Fruit fly (Drosophila melanogaster): ENCODE data around the gene p38c.

p38c gene

dm6 chr3R:24150103-24150502 lies at the start of gene p38c:
TSS of gene p38c (minus strand) at chr3R:24150203.
- TF ChIP-seq CG6792 (GFP tag; optimal IDR thresholded peaks at IDR 0.05): no peak
- no peak for TF ChIP-seq CG7368 (GFP tag; optimal IDR thresholded peaks at IDR 0.05)
- TF ChIP-seq Met (GFP tag; optimal IDR thresholded peaks at IDR 0.05): no peak
- TF ChIP-seq CG8632 (GFP tag; optimal IDR thresholded peaks at IDR 0.05): no peak
- no peak for TF ChIP-seq Sox102F (GFP tag; optimal IDR thresholded peaks at IDR 0.05)
- no peak for TF ChIP-seq Eip93F (GFP tag; optimal IDR thresholded peaks at IDR 0.05)
- no peak for TF ChIP-seq CG8319 (GFP tag; optimal IDR thresholded peaks at IDR 0.05)
- no peak for TF ChIP-seq CG4318 (GFP tag; optimal IDR thresholded peaks at IDR 0.05)
- TF ChIP-seq CG31627 (GFP tag; optimal IDR thresholded peaks at IDR 0.05): no peak
- TF ChIP-seq Eip78C (GFP tag): no peak
- no peak for TF ChIP-seq fd85E (GFP tag; optimal IDR thresholded peaks at IDR 0.05)
- no peak for TF ChIP-seq topi (GFP tag; optimal IDR thresholded peaks at IDR 0.05)
- no peak for TF ChIP-seq CG10669 (GFP tag; optimal IDR thresholded peaks at IDR 0.05)
- no peak for TF ChIP-seq CG34406 (GFP tag; optimal IDR thresholded peaks at IDR 0.05)
- TF ChIP-seq CG6163 (GFP tag; IDR thresholded peaks at IDR 0.05): no peak
- TF ChIP-seq Hr38 (GFP tag; optimal IDR thresholded peaks at IDR 0.05): no peak
- no peak for TF ChIP-seq CG11902 (GFP tag; optimal IDR thresholded peaks at IDR 0.05)
- TF ChIP-seq dsx (GFP tag; optimal IDR thresholded peaks at IDR 0.05; ENCODE audit: poor library complexity, severe bottlenecking): no peak

DNA sequence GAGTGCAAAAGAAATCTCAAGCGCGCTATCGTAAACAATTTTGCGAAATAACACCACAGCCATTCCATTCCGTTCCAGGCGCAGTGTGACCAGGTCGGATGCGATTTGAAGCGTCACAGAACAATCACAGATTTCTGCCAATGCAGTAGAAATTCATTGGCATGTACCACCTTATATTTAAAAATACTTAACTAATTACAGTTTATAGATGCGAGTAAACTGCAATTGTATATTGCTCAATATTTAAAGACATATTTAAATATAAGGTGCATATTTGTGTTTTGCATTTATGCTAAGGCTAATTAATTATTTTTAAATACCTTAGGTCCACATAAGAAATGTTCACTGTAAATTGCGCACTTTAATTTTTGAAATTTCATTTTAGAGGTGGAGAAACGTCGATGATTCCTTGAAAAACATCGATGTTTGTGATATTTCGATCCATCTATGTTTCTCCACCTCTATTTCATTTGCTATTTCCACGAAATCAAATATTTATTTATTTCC lies 43.4 kb upstream of the p38c start, which contains the start of the genes SMC6 and CG6204:
Gene SMC6 (minus strand): TSS at position 51 of the 507 bp plus-strand sequence.
Gene CG6204 (plus strand): TSS at position 460 of the 507 bp plus-strand sequence.
- TF ChIP-seq Sox102F (GFP tag; optimal IDR thresholded peaks at IDR 0.05): peak; percentile 93
- peak; percentile 76 for TF ChIP-seq dac (GFP tag; optimal IDR thresholded peaks at IDR 0.05)
- TF ChIP-seq CG10669 (GFP tag; optimal IDR thresholded peaks at IDR 0.05): peak; percentile 95
- TF ChIP-seq CG9139 (GFP tag; optimal IDR thresholded peaks at IDR 0.05): peak; percentile 86
- TF ChIP-seq CG3032 (tag; optimal IDR thresholded peaks at IDR 0.05): peak; percentile 97
- peak; percentile 83 for TF ChIP-seq CG6854 (GFP tag; optimal IDR thresholded peaks at IDR 0.05)
- TF ChIP-seq CG4318 (GFP tag; optimal IDR thresholded peaks at IDR 0.05): peak; percentile 88
- TF ChIP-seq CG15336 (GFP tag; IDR thresholded peaks at IDR 0.05): peak; percentile 94
- TF ChIP-seq CG8119 (GFP tag; IDR thresholded peaks at IDR 0.05): peak; percentile 96
- TF ChIP-seq CG8319 (GFP tag; optimal IDR thresholded peaks at IDR 0.05): peak; percentile 92
- TF ChIP-seq topi (GFP tag; optimal IDR thresholded peaks at IDR 0.05): peak; percentile 95
- peak; percentile 95 for TF ChIP-seq Ets21C (GFP tag; optimal IDR thresholded peaks at IDR 0.05)
- TF ChIP-seq Eip75B (GFP tag; optimal IDR thresholded peaks at IDR 0.05): peak; percentile 95
- peak; percentile 96 for TF ChIP-seq CG11902 (GFP tag; optimal IDR thresholded peaks at IDR 0.05)
- TF ChIP-seq achi (GFP tag; optimal IDR thresholded peaks at IDR 0.05): peak; percentile 95
- peak; percentile 91 for TF ChIP-seq CG1621 (tag; optimal IDR thresholded peaks at IDR 0.05)
- TF ChIP-seq Hr4 (GFP tag; optimal IDR thresholded peaks at IDR 0.05): peak; percentile 97
- peak; percentile 97 for TF ChIP-seq esn (GFP tag; optimal IDR thresholded peaks at IDR 0.05)
- peak; percentile 85 for TF ChIP-seq fd85E (GFP tag; optimal IDR thresholded peaks at IDR 0.05)
- peak; percentile 99 for TF ChIP-seq Eip78C (GFP tag)
- peak; percentile 95 for TF ChIP-seq Smox (GFP tag; optimal IDR thresholded peaks at IDR 0.05)
- TF ChIP-seq CG31627 (GFP tag; optimal IDR thresholded peaks at IDR 0.05): peak; percentile 97
- TF ChIP-seq CG16779 (tag; optimal IDR thresholded peaks at IDR 0.05): peak; percentile 76
- TF ChIP-seq Blimp-1 (GFP tag; optimal IDR thresholded peaks at IDR 0.05): peak; percentile 78
- peak; percentile 90 for TF ChIP-seq fd59A (GFP tag; optimal IDR thresholded peaks at IDR 0.05)
- peak; percentile 94 for TF ChIP-seq CG34406 (GFP tag; optimal IDR thresholded peaks at IDR 0.05)
- TF ChIP-seq svp (GFP tag): peak; percentile 97
- peak; percentile 95 for TF ChIP-seq CG6792 (GFP tag; optimal IDR thresholded peaks at IDR 0.05)
- TF ChIP-seq Sox15 (GFP tag; optimal IDR thresholded peaks at IDR 0.05): peak; percentile 96
- TF ChIP-seq CG7368 (GFP tag; optimal IDR thresholded peaks at IDR 0.05): peak; percentile 94
- TF ChIP-seq pdm3 (GFP tag; optimal IDR thresholded peaks at IDR 0.05): peak; percentile 97
- peak; percentile 96 for TF ChIP-seq Sox14 (GFP tag; optimal IDR thresholded peaks at IDR 0.05)
- TF ChIP-seq CG8632 (GFP tag; optimal IDR thresholded peaks at IDR 0.05): peak; percentile 95
- TF ChIP-seq CG32006 (GFP tag; optimal IDR thresholded peaks at IDR 0.05): peak; percentile 95
- peak in 1 of 2 experiments; percentile 93 for TF ChIP-seq ss (GFP tag; optimal IDR thresholded peaks at IDR 0.05)
- TF ChIP-seq CG3919 (GFP tag; optimal IDR thresholded peaks at IDR 0.05): peak; percentile 96
- peak; percentile 93 for TF ChIP-seq dsx (GFP tag; optimal IDR thresholded peaks at IDR 0.05; ENCODE audit: poor library complexity, severe bottlenecking)
- peak; percentile 96 for TF ChIP-seq acj6 (GFP tag; optimal IDR thresholded peaks at IDR 0.05)
- TF ChIP-seq CG11762 (GFP tag; optimal IDR thresholded peaks at IDR 0.05; ENCODE audit: insufficient read depth): peak; percentile 97
- peak; percentile 97 for TF ChIP-seq Met (GFP tag; optimal IDR thresholded peaks at IDR 0.05)
- no peak for TF ChIP-seq CG6276 (GFP tag; optimal IDR thresholded peaks at IDR 0.05)
- peak; percentile 97 for TF ChIP-seq OdsH (GFP tag; optimal IDR thresholded peaks at IDR 0.05)
- TF ChIP-seq vri (GFP tag; optimal IDR thresholded peaks at IDR 0.05): no peak
- peak; percentile 90 for TF ChIP-seq spab (GFP tag; optimal IDR thresholded peaks at IDR 0.05)
